Fruit fly (Drosophila melanogaster): ENCODE results near the gene Mps1.

The Mps1 gene

dm6 chr3R:17700488-17701130 lies 29.5 kb downstream of the Mps1 start (continued):
- TF ChIP-seq CG10274 (GFP tag; optimal IDR thresholded peaks at IDR 0.05) (peak; percentile 90), CG4707 (GFP tag; optimal IDR thresholded peaks at IDR 0.05) (peak; percentile 88), zfh2 (GFP tag; optimal IDR thresholded peaks at IDR 0.05) (peak; percentile 83), fu2 (GFP tag; optimal IDR thresholded peaks at IDR 0.05) (peak; percentile 70), CG10979 (tag; optimal IDR thresholded peaks at IDR 0.05) (peak; percentile 98), odd (GFP tag; optimal IDR thresholded peaks at IDR 0.05) (peak; percentile 99), ac (GFP tag; optimal IDR thresholded peaks at IDR 0.05) (peak; percentile 78), sim (GFP tag; IDR thresholded peaks at IDR 0.05) (peak; percentile 94), CG12659 (GFP tag; optimal IDR thresholded peaks at IDR 0.05) (peak; percentile 99), CG11456 (GFP tag; IDR thresholded peaks at IDR 0.05) (peak; percentile 96), onecut (GFP tag; IDR thresholded peaks at IDR 0.05) (peak; percentile 89), CG5953 (GFP tag; IDR thresholded peaks at IDR 0.05) (peak; percentile 95), stwl (tag; optimal IDR thresholded peaks at IDR 0.05) (no peak), eyg (GFP tag; optimal IDR thresholded peaks at IDR 0.05) (peak; percentile 56), ind (GFP tag; optimal IDR thresholded peaks at IDR 0.05) (peak; percentile 98), CG30431 (GFP tag; optimal IDR thresholded peaks at IDR 0.05) (peak; percentile 93), CG2889 (GFP tag; IDR thresholded peaks at IDR 0.05) (peak; percentile 97), CG3281 (GFP tag; optimal IDR thresholded peaks at IDR 0.05) (peak; percentile 99), Taf1 (GFP tag; IDR thresholded peaks at IDR 0.05) (peak; percentile 96), kni (GFP tag; optimal IDR thresholded peaks at IDR 0.05) (peak; percentile 69), disco-r (GFP tag; optimal IDR thresholded peaks at IDR 0.05) (peak; percentile 13), dm (GFP tag; optimal IDR thresholded peaks at IDR 0.05) (no peak)

dm6 chr3R:17701131-17701593 lies 30.1 kb downstream of the Mps1 start:
- TF ChIP-seq CG10543 (GFP tag; optimal IDR thresholded peaks at IDR 0.05): peak; percentile 81
- TF ChIP-seq crol (GFP tag; IDR thresholded peaks at IDR 0.05): no peak; the same call in 1 of the 2 replicates
- TF ChIP-seq row (GFP tag; IDR thresholded peaks at IDR 0.05): 0 out of 3 replicates have a peak, but pooled peaks have one; percentile 10
- TF ChIP-seq gro (GFP tag; optimal IDR thresholded peaks at IDR 0.05): peak; percentile 47
- TF ChIP-seq Med (GFP tag): peak; percentile 80
- peak; percentile 91 for TF ChIP-seq cwo (GFP tag; optimal IDR thresholded peaks at IDR 0.05)
- no peak for TF ChIP-seq phol (tag; optimal IDR thresholded peaks at IDR 0.05)
- TF ChIP-seq HmgZ (tag; optimal IDR thresholded peaks at IDR 0.05): peak; percentile 35
- TF ChIP-seq zfh2 (GFP tag; optimal IDR thresholded peaks at IDR 0.05): peak; percentile 13
- 0 out of 3 replicates have a peak, but pooled peaks have one; percentile 1 for TF ChIP-seq Opbp (GFP tag; IDR thresholded peaks at IDR 0.05; ENCODE audit: partially characterized antibody)
- peak; percentile 25; the same call in 1 of the 2 replicates for TF ChIP-seq MBD-R2 (GFP tag; IDR thresholded peaks at IDR 0.05)
- peak; percentile 72 for TF ChIP-seq pros (GFP tag; optimal IDR thresholded peaks at IDR 0.05)
- 0 out of 2 replicates have a peak, but pooled peaks have one; percentile 16 for TF ChIP-seq CG14441 (GFP tag; IDR thresholded peaks at IDR 0.05)
- no peak for TF ChIP-seq sim (GFP tag; IDR thresholded peaks at IDR 0.05)
- peak; percentile 58 for TF ChIP-seq pfk (GFP tag; optimal IDR thresholded peaks at IDR 0.05)
- TF ChIP-seq CG12769 (tag; optimal IDR thresholded peaks at IDR 0.05): peak; percentile 37
- no peak for TF ChIP-seq CG8290 (GFP tag; optimal IDR thresholded peaks at IDR 0.05)
- peak in 1 of 2 experiments; percentile 7 for TF ChIP-seq CG8290 (tag; optimal IDR thresholded peaks at IDR 0.05)
- 0 out of 2 replicates have a peak, but pooled peaks have one; percentile 8 for TF ChIP-seq chm (GFP tag; IDR thresholded peaks at IDR 0.05)
- TF ChIP-seq CG6765 (GFP tag; optimal IDR thresholded peaks at IDR 0.05): no peak
- TF ChIP-seq Awh (GFP tag; IDR thresholded peaks at IDR 0.05): peak; percentile 37; the same call in 1 of the 2 replicates
- TF ChIP-seq CG11247 (GFP tag; IDR thresholded peaks at IDR 0.05): no peak
- TF ChIP-seq CrebB (tag; optimal IDR thresholded peaks at IDR 0.05): no peak
- TF ChIP-seq sens (GFP tag): peak; percentile 83
- no peak for TF ChIP-seq CG9797 (GFP tag; optimal IDR thresholded peaks at IDR 0.05)
- TF ChIP-seq CG13894 (tag; optimal IDR thresholded peaks at IDR 0.05): peak; percentile 49
- TF ChIP-seq CG32772 (GFP tag; IDR thresholded peaks at IDR 0.05): no peak
- no peak for TF ChIP-seq Kr (GFP tag; optimal IDR thresholded peaks at IDR 0.05)
- peak; percentile 12 for TF ChIP-seq ash1 (GFP tag; optimal IDR thresholded peaks at IDR 0.05)
- TF ChIP-seq Adf1 (GFP tag; IDR thresholded peaks at IDR 0.05): peak; percentile 66
